Fruit fly (Drosophila melanogaster) whole organism, wandering third instar larva: ENCODE data around the gene nbs.

Experiments
- Abd-B ChIP-seq: fragments of >200 bp; optimal IDR thresholded peaks from 2 replicates; lab custom pipeline; 2017; ENCODE audit warnings: missing biosample characterization, missing genetic modification characterization
- CG32264 ChIP-seq: fragments of 200-800 bp; sonication (Bioruptor generic); optimal IDR thresholded peaks from 2 replicates; lab custom pipeline; 2016; ENCODE audit warnings: missing biosample characterization, missing genetic modification characterization
- CG9705 ChIP-seq: fragments of 200-800 bp; sonication (Bioruptor generic); optimal IDR thresholded peaks from 2 replicates; lab custom pipeline; 2018; ENCODE audit warnings: missing biosample characterization, mild to moderate bottlenecking, missing genetic modification characterization
- Dfd ChIP-seq: fragments of >200 bp; optimal IDR thresholded peaks from 2 replicates; lab custom pipeline; 2017; ENCODE audit warnings: missing biosample characterization, missing genetic modification characterization
- Dif ChIP-seq: fragments of 200-275, 200-300 bp; sonication (Bioruptor generic); optimal IDR thresholded peaks from 2 replicates; lab custom pipeline; 2018; ENCODE audit warnings: missing biosample characterization, missing genetic modification characterization; ENCODE audit not compliant: partially characterized antibody
- GATAd ChIP-seq: sonication (Bioruptor generic); optimal IDR thresholded peaks from 2 replicates; lab custom pipeline; 2016; ENCODE audit warnings: missing biosample characterization, missing genetic modification characterization
- HLH106 ChIP-seq: fragments of 200-800 bp; optimal IDR thresholded peaks from 3 replicates; lab custom pipeline; 2019; ENCODE audit warnings: missing biosample characterization, mild to moderate bottlenecking, missing genetic modification characterization, moderate library complexity
- Hnf4 ChIP-seq: fragments of 200-800 bp; sonication (Bioruptor generic); optimal IDR thresholded peaks from 2 replicates; lab custom pipeline; 2016; ENCODE audit warnings: missing biosample characterization, mild to moderate bottlenecking, missing genetic modification characterization
- Hr78 ChIP-seq: fragments of >200 bp; optimal IDR thresholded peaks from 2 replicates; lab custom pipeline; 2017; ENCODE audit warnings: missing biosample characterization, missing genetic modification characterization
- Mio ChIP-seq: sonication (Bioruptor generic); optimal IDR thresholded peaks from 2 replicates; lab custom pipeline; 2016; ENCODE audit warnings: missing biosample characterization, missing genetic modification characterization
- Myc ChIP-seq: fragments of >200 bp; optimal IDR thresholded peaks from 2 replicates; lab custom pipeline; 2017
- N ChIP-seq: fragments of >200 bp; optimal IDR thresholded peaks from 2 replicates; lab custom pipeline; 2018; ENCODE audit warnings: missing biosample characterization, missing external identifiers, missing genetic modification characterization
- OdsH ChIP-seq: fragments of 200-800 bp; sonication (Bioruptor generic); optimal IDR thresholded peaks from 2 replicates; lab custom pipeline; 2016; ENCODE audit warnings: missing biosample characterization, mild to moderate bottlenecking, missing genetic modification characterization
- Rel ChIP-seq, 2 experiments: fragments of 200-800 bp; sonication (Bioruptor generic) in 1 of 2; optimal IDR thresholded peaks; 2 replicates in 1 of 2; 3 replicates in 1 of 2; lab custom pipeline; 2016 to 2019; ENCODE audit warnings: mild to moderate bottlenecking in 2 of 2, missing biosample characterization in 2 of 2, missing genetic modification characterization in 2 of 2, moderate library complexity in 1 of 2
- Sp1 ChIP-seq: fragments of 200-800 bp; sonication (Bioruptor generic); optimal IDR thresholded peaks from 3 replicates; lab custom pipeline; 2019; ENCODE audit warnings: missing biosample characterization, mild to moderate bottlenecking, missing genetic modification characterization, moderate library complexity
- Vsx2 ChIP-seq: fragments of 200-300, 225-300 bp; sonication (Bioruptor generic); optimal IDR thresholded peaks from 2 replicates; lab custom pipeline; 2018; ENCODE audit warnings: missing biosample characterization, missing genetic modification characterization; ENCODE audit not compliant: partially characterized antibody
- br ChIP-seq: fragments of 200-800 bp; sonication (Bioruptor generic); optimal IDR thresholded peaks from 2 replicates; lab custom pipeline; 2016; ENCODE audit warnings: missing biosample characterization, missing genetic modification characterization
- brk ChIP-seq: fragments of 200-800 bp; sonication (Bioruptor generic); optimal IDR thresholded peaks from 2 replicates; lab custom pipeline; 2016; ENCODE audit warnings: missing biosample characterization, mild to moderate bottlenecking, missing genetic modification characterization
- dl ChIP-seq, 2 experiments: fragments of 175-275, 200-275 bp in 1 of 2; fragments of 200-275 bp in 1 of 2; sonication (Bioruptor generic); optimal IDR thresholded peaks; lab custom pipeline; 2018; ENCODE audit warnings: mild to moderate bottlenecking in 2 of 2, missing biosample characterization in 2 of 2, missing genetic modification characterization in 2 of 2, moderate library complexity in 2 of 2; ENCODE audit not compliant: partially characterized antibody in 2 of 2, insufficient read depth in 1 of 2
- dmrt93B ChIP-seq: fragments of 200-800 bp; sonication (Bioruptor generic); optimal IDR thresholded peaks from 2 replicates; lab custom pipeline; 2018; ENCODE audit warnings: missing biosample characterization, mild to moderate bottlenecking, missing genetic modification characterization
- dsf ChIP-seq: sonication (Bioruptor generic); optimal IDR thresholded peaks from 2 replicates; lab custom pipeline; 2016; ENCODE audit warnings: missing biosample characterization, missing genetic modification characterization, borderline replicate concordance
- ey ChIP-seq: fragments of 200-800 bp; sonication (Bioruptor generic); optimal IDR thresholded peaks from 2 replicates; lab custom pipeline; 2016; ENCODE audit warnings: missing biosample characterization, missing genetic modification characterization
- foxo ChIP-seq, 2 experiments: fragments of 200-800 bp; sonication (Bioruptor generic); optimal IDR thresholded peaks; 2 replicates in 1 of 2; 3 replicates in 1 of 2; lab custom pipeline; 2016 to 2017; ENCODE audit warnings: missing biosample characterization in 2 of 2, missing genetic modification characterization in 2 of 2
- fru ChIP-seq: fragments of 200-800 bp; sonication (Bioruptor generic); optimal IDR thresholded peaks from 3 replicates; lab custom pipeline; 2016; ENCODE audit warnings: missing biosample characterization, mild to moderate bottlenecking, missing genetic modification characterization
- h ChIP-seq: fragments of 200-800 bp; sonication (Bioruptor generic); optimal IDR thresholded peaks from 3 replicates; lab custom pipeline; 2016; ENCODE audit warnings: missing biosample characterization, mild to moderate bottlenecking, missing genetic modification characterization
- jim ChIP-seq: fragments of 175-275, 200-325 bp; sonication (Bioruptor generic); optimal IDR thresholded peaks from 2 replicates; lab custom pipeline; 2016; ENCODE audit warnings: missing biosample characterization, mild to moderate bottlenecking, missing genetic modification characterization
- lola ChIP-seq: fragments of >200 bp; optimal IDR thresholded peaks from 2 replicates; lab custom pipeline; 2017; ENCODE audit warnings: missing biosample characterization, missing genetic modification characterization
- pan ChIP-seq: fragments of >200 bp; optimal IDR thresholded peaks from 2 replicates; lab custom pipeline; 2017
- psq ChIP-seq: fragments of 200-800 bp; sonication (Bioruptor generic); optimal IDR thresholded peaks from 3 replicates; lab custom pipeline; 2017; ENCODE audit warnings: missing biosample characterization, mild to moderate bottlenecking, missing genetic modification characterization, moderate library complexity
- rgr ChIP-seq: fragments of 200-800 bp; sonication (Bioruptor generic); optimal IDR thresholded peaks from 3 replicates; lab custom pipeline; 2016; ENCODE audit warnings: missing biosample characterization, mild to moderate bottlenecking, missing genetic modification characterization
- sage ChIP-seq: fragments of 200-800 bp; sonication (Bioruptor generic); optimal IDR thresholded peaks from 2 replicates; lab custom pipeline; 2016; ENCODE audit warnings: missing biosample characterization, mild to moderate bottlenecking, missing genetic modification characterization
- sv ChIP-seq: fragments of 200-800 bp; sonication (Bioruptor generic); optimal IDR thresholded peaks from 3 replicates; lab custom pipeline; 2016; ENCODE audit warnings: missing biosample characterization, missing genetic modification characterization
- tai ChIP-seq: sonication (Bioruptor generic); optimal IDR thresholded peaks from 2 replicates; lab custom pipeline; 2016; ENCODE audit warnings: missing biosample characterization, missing genetic modification characterization
- usp ChIP-seq: fragments of >200 bp; optimal IDR thresholded peaks from 2 replicates; lab custom pipeline; 2017; ENCODE audit warnings: missing biosample characterization, missing genetic modification characterization
- woc ChIP-seq: sonication (Bioruptor generic); optimal IDR thresholded peaks from 2 replicates; lab custom pipeline; 2016; ENCODE audit warnings: missing biosample characterization, mild to moderate bottlenecking, missing genetic modification characterization

nbs gene

DNA sequence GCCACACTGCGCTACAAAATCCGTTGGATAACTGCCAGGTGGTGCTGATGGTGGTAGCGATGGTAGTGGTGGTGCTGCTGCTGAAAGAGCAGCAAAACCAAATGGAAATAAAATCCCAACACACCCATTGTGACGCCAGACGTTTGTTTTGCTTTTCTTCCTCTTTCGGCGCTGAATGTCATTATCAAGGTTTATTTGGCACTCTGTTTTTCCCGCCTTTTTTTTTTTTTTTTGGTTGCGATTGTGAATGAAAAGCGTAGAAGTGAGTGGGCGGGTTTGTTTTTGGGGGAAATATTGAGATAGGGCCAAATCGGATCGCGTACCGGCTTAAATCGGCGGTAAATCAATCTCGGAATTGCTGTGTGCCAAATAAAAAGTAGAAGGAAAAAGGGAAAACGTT, 45.7 kb downstream of the nbs start:
- TF ChIP-seq CG32264 (GFP tag; lab: Kevin White, UChicago) (no peak), Rel (GFP tag; optimal IDR thresholded peaks at IDR 0.05; lab: Kevin White, UChicago) (no peak), Rel (tag; optimal IDR thresholded peaks at IDR 0.05; lab: Kevin White, UChicago) (peak; percentile 60)
- TF ChIP-seq, all 38 proteins: peak for 1

DNA sequence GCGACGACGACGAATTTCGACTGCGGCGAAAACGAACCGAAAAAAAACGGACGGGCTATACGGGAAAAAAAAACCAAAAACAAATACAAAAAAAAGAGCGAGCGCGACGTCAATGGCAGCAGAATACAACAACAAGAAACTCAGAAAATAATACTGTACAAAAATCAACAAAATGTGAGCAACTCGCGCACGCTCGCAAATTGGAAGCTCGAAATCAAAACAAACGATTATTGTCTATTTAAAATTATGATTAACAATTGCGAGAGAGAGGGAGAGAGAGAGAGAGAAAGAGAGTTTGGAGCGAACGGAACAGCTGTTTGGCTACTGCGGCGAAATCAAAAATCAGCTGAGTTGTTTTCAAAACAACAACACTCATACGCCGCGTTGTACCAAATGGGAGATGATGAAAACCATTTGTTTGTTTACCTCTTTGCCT, 47.4 kb downstream of the nbs start:
- TF ChIP-seq GATAd (GFP tag; lab: Kevin White, UChicago) (no peak), br (GFP tag; lab: Kevin White, UChicago) (peak; percentile 59), brk (GFP tag; lab: Kevin White, UChicago) (no peak), psq (peak; percentile 42), sv (GFP tag; lab: Kevin White, UChicago) (no peak), OdsH (GFP tag; lab: Kevin White, UChicago) (peak; percentile 13), foxo (GFP tag; optimal IDR thresholded peaks at IDR 0.05; lab: Kevin White, UChicago) (peak in 1 of 2 experiments; percentile 77), sage (GFP tag; lab: Kevin White, UChicago) (peak; percentile 82), Myc (lab: Kevin White, UChicago) (no peak), Dfd (GFP tag; lab: Kevin White, UChicago) (no peak), dmrt93B (GFP tag; lab: Kevin White, UChicago) (no peak), Hnf4 (GFP tag; lab: Kevin White, UChicago) (peak; percentile 32), Abd-B (GFP tag; lab: Kevin White, UChicago) (no peak), Rel (GFP tag; optimal IDR thresholded peaks at IDR 0.05; lab: Kevin White, UChicago) (peak; percentile 90), Rel (tag; optimal IDR thresholded peaks at IDR 0.05; lab: Kevin White, UChicago) (peak; percentile 74), usp (GFP tag; lab: Kevin White, UChicago) (no peak), CG9705 (GFP tag; lab: Kevin White, UChicago) (peak; percentile 59), Vsx2 (GFP tag; lab: Kevin White, UChicago) (no peak), Hr78 (GFP tag; lab: Kevin White, UChicago) (no peak), HLH106 (tag; lab: Kevin White, UChicago) (peak; percentile 25), dsf (GFP tag; lab: Kevin White, UChicago) (no peak), Dif (GFP tag; lab: Kevin White, UChicago) (peak; percentile 43), jim (GFP tag; lab: Kevin White, UChicago) (peak; percentile 83), woc (GFP tag; lab: Kevin White, UChicago) (no peak), fru (GFP tag; lab: Kevin White, UChicago) (peak; percentile 9), ey (GFP tag; lab: Kevin White, UChicago) (no peak), lola (GFP tag; lab: Kevin White, UChicago) (no peak), tai (no peak), CG32264 (GFP tag; lab: Kevin White, UChicago) (peak; percentile 77), rgr (GFP tag; lab: Kevin White, UChicago) (peak; percentile 18), N (GFP tag; lab: Kevin White, UChicago) (no peak), h (GFP tag; lab: Kevin White, UChicago) (peak; percentile 66), Mio (GFP tag; lab: Kevin White, UChicago) (no peak), dl (GFP tag; optimal IDR thresholded peaks at IDR 0.05; lab: Kevin White, UChicago; ENCODE audit: insufficient read depth in 1 of 2, partially characterized antibody in 2 of 2) (no peak), Sp1 (GFP tag; lab: Kevin White, UChicago) (peak; percentile 93), pan (lab: Kevin White, UChicago) (no peak)
- TF ChIP-seq, all 38 proteins: peak for 16

DNA sequence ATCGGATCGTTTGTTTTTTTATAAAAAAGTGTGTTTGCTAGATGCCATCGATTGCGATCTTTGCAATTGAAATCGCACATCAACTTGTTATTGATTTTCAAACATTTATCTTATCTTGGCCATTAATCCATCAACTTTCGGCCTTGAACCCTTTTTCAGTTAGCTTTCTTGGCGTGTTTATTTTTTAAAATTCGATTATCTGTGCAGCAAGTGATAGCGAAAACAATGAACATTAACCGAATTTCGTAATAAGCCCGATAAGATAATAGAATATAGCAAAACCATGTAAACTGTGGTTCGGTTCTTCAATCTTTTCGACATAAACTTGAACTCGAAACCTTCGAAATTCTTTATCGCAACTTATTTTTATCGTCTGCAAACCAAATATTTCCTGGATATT, 48.7 kb downstream of the nbs start:
- no peak for TF ChIP-seq CG9705 (GFP tag; lab: Kevin White, UChicago)
- no peak for TF ChIP-seq Hnf4 (GFP tag; lab: Kevin White, UChicago)
- no peak for TF ChIP-seq sv (GFP tag; lab: Kevin White, UChicago)
- TF ChIP-seq dsf (GFP tag; lab: Kevin White, UChicago): no peak
- no peak for TF ChIP-seq Hr78 (GFP tag; lab: Kevin White, UChicago)
- TF ChIP-seq Dfd (GFP tag; lab: Kevin White, UChicago): no peak
- TF ChIP-seq rgr (GFP tag; lab: Kevin White, UChicago): no peak
- TF ChIP-seq CG32264 (GFP tag; lab: Kevin White, UChicago): no peak
